Fruit fly (Drosophila melanogaster) whole organism: ENCODE results near the gene Iris.

Source experiments
- CG8478 ChIP-seq: fragments of >200 bp; optimal IDR thresholded peaks from 2 replicates; lab custom pipeline; 2018; ENCODE audit warnings: inconsistent platforms
- Dll ChIP-seq: fragments of >200 bp; optimal IDR thresholded peaks from 2 replicates; lab custom pipeline; 2017
- EcR ChIP-seq, 2 experiments: fragments of >200 bp; optimal IDR thresholded peaks; 2 replicates each; lab custom pipeline; 2017; ENCODE audit warnings: missing biosample characterization in 2 of 2, missing genetic modification characterization in 2 of 2, missing genetic modification reagents in 2 of 2
- pan ChIP-seq: fragments of >200 bp; optimal IDR thresholded peaks from 2 replicates; lab custom pipeline; 2017
- psq ChIP-seq: fragments of >200 bp; optimal IDR thresholded peaks from 2 replicates; lab custom pipeline; 2017
- usp ChIP-seq: fragments of >200 bp; optimal IDR thresholded peaks from 2 replicates; lab custom pipeline; 2017; ENCODE audit warnings: missing biosample characterization, missing genetic modification characterization, mixed read lengths

DNA sequence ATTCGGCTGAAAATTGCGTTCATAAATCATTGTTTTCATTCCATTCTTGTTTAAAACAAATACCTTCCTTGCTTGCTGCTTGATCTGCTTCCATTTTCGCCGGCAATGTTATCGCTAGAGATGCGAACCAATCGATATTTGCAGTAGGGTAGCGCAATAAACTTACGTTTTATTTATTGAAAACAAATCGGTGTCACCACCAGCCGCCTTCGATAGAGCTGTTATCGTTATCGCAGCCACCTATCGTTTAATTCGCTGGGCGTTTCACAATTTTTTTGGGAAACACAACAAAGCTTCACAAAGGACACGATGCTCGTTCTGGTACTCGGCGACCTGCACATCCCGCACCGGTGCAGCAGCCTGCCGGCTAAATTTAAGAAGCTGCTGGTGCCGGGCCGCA is 16.7 kb upstream of the Iris start, which contains the start of the genes Tfb4 and Vps29:
- TF ChIP-seq CG8478 (lab: Kevin White, UChicago), result no peak
- TF ChIP-seq EcR (GFP tag; optimal IDR thresholded peaks at IDR 0.05; lab: Kevin White, UChicago), result no peak
- no peak for TF ChIP-seq usp (GFP tag; lab: Kevin White, UChicago)
- TF ChIP-seq psq, result no peak
- no peak for TF ChIP-seq Dll (lab: Kevin White, UChicago)
- no peak for TF ChIP-seq pan (lab: Kevin White, UChicago)
